Worm (Caenorhabditis elegans) whole organism, early embryonic: ENCODE data around the gene srz-10.

Experiments used
- B0310.2 ChIP-seq: sonication (generic microtip); optimal IDR thresholded peaks from 2 replicates; lab custom pipeline; 2016; ENCODE audit warnings: mild to moderate bottlenecking, missing genetic modification characterization, missing compliant biosample characterization
- F13C5.2 ChIP-seq: sonication (generic microtip); optimal IDR thresholded peaks from 2 replicates; lab custom pipeline; 2017; ENCODE audit warnings: mild to moderate bottlenecking, missing genetic modification characterization, inconsistent platforms, missing compliant biosample characterization
- aly-1 ChIP-seq: sonication (generic microtip); optimal IDR thresholded peaks from 2 replicates; lab custom pipeline; 2016; ENCODE audit warnings: missing genetic modification characterization, missing compliant biosample characterization
- ama-1 ChIP-seq: fragments of 150-350 bp; optimal IDR thresholded peaks from 2 replicates; lab custom pipeline; 2014
- ceh-13 ChIP-seq: fragments of 200-800 bp; sonication (Bioruptor generic); optimal IDR thresholded peaks from 2 replicates; lab custom pipeline; 2018; ENCODE audit warnings: mild to moderate bottlenecking, missing genetic modification characterization, missing compliant biosample characterization
- ceh-36 ChIP-seq: sonication (generic microtip); optimal IDR thresholded peaks from 2 replicates; lab custom pipeline; 2016; ENCODE audit warnings: missing genetic modification characterization, inconsistent platforms, missing compliant biosample characterization
- ets-7 ChIP-seq: sonication (generic microtip); optimal IDR thresholded peaks from 2 replicates; lab custom pipeline; 2016; ENCODE audit warnings: missing genotype, missing genetic modification characterization, missing compliant biosample characterization
- flt-1 ChIP-seq: fragments of 200-800 bp; sonication (Bioruptor generic); IDR thresholded peaks from 2 replicates; pipeline ENCODE4 v1.3.6; 2022; ENCODE audit warnings: missing genetic modification characterization, missing compliant biosample characterization
- hmbx-1 ChIP-seq: sonication (generic microtip); optimal IDR thresholded peaks from 2 replicates; lab custom pipeline; 2016; ENCODE audit warnings: mild to moderate bottlenecking, missing genetic modification characterization, missing compliant biosample characterization
- hmg-4 ChIP-seq: fragments of 200-800 bp; sonication (Bioruptor generic); optimal IDR thresholded peaks from 2 replicates; lab custom pipeline; 2018; ENCODE audit warnings: mild to moderate bottlenecking, missing genetic modification characterization, missing compliant biosample characterization
- hnd-1 ChIP-seq: sonication (generic microtip); optimal IDR thresholded peaks from 2 replicates; lab custom pipeline; 2016; ENCODE audit warnings: missing genetic modification characterization, missing compliant biosample characterization
- pes-1 ChIP-seq: fragments of 200-800 bp; sonication (Bioruptor generic); IDR thresholded peaks from 2 replicates; pipeline ENCODE4 v1.3.6; 2022; ENCODE audit warnings: missing genetic modification reagents, missing genetic modification characterization, missing compliant biosample characterization
- scrt-1 ChIP-seq: fragments of 200-800 bp; sonication (Bioruptor generic); IDR thresholded peaks from 2 replicates; pipeline ENCODE4 v1.3.6; 2022; ENCODE audit warnings: missing genetic modification characterization, missing compliant biosample characterization
- sea-1 ChIP-seq: fragments of 200-800 bp; sonication (Bioruptor generic); conservative IDR thresholded peaks from 2 replicates; pipeline ENCODE4 v1.3.6; 2022; ENCODE audit warnings: missing genetic modification characterization, missing compliant biosample characterization
- tbx-11 ChIP-seq: fragments of 200-800 bp; sonication (Bioruptor generic); IDR thresholded peaks from 2 replicates; pipeline ENCODE4 v1.3.6; 2022; ENCODE audit warnings: missing genetic modification characterization, missing compliant biosample characterization
- tbx-37 ChIP-seq: fragments of 200-800 bp; sonication (Bioruptor generic); conservative IDR thresholded peaks from 2 replicates; pipeline ENCODE4 v1.3.6; 2022; ENCODE audit warnings: missing genetic modification reagents, missing genetic modification characterization, missing compliant biosample characterization
- tra-4 ChIP-seq: sonication (generic microtip); optimal IDR thresholded peaks from 2 replicates; lab custom pipeline; 2017; ENCODE audit warnings: missing genetic modification characterization, missing compliant biosample characterization

srz-10 gene

DNA sequence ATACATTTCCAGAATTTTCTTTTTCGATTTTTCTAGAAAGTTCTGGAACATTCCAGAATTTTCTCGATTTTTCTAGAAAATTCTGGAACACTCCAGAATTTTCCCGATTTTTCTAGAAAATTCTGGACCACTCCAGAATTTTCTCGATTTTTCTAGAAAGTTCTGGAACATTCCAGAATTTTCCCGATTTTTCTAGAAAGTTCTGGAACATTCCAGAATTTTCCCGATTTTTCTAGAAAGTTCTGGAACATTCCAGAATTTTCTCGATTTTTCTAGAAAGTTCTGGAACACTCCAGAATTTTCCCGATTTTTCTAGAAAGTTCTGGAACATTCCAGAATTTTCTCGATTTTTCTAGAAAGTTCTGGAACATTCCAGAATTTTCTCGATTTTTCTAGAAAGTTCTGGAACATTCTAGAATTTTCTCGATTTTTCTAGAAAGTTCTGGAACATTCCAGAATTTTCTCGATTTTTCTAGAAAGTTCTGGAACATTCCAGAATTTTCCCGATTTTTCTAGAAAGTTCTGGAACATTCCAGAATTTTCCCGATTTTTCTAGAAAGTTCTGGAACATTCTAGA is 11.9 kb upstream of the srz-10 start:
- TF ChIP-seq pes-1 (GFP tag; lab: Robert Waterston, UW) (peak; percentile 64), flt-1 (peak; percentile 51; the same call in 1 of the 2 replicates)

DNA sequence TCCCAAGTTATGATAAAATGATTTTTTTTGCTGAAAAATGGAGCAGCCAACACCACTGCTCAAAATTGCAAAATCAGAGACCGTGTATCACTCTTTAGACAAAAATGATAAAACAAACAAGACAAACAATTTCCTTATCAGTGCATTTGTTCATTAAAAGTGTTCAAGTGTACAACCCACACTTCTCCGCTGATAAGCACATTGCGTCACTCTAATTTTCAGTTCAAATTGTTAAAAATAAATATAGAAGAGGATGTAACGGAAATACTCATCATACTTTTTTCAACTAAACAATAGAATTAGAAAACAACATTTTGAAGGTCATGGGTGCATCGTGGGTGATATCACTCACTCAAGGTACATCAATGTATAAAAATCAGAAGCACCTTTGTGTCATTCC is 9.7 kb upstream of the srz-10 start, which contains the start of gene nhr-291:
TSS of gene nhr-291 (plus strand) at position 324 of the 400 bp plus-strand sequence.
- no peak for TF ChIP-seq aly-1 (tag; lab: Kevin White, UChicago)
- TF ChIP-seq ama-1, result no peak
- TF ChIP-seq ets-7, result no peak
- no peak for TF ChIP-seq ceh-36 (tag; lab: Kevin White, UChicago)
- TF ChIP-seq scrt-1, result no peak
- no peak for TF ChIP-seq hmg-4 (GFP tag; lab: Kevin White, UChicago)
- TF ChIP-seq hnd-1 (tag; lab: Kevin White, UChicago), result no peak
- TF ChIP-seq F13C5.2 (tag; lab: Kevin White, UChicago), result no peak
- TF ChIP-seq tra-4 (tag; lab: Kevin White, UChicago), result no peak
- no peak for TF ChIP-seq B0310.2 (tag; lab: Kevin White, UChicago)
- no peak for TF ChIP-seq ceh-13

DNA sequence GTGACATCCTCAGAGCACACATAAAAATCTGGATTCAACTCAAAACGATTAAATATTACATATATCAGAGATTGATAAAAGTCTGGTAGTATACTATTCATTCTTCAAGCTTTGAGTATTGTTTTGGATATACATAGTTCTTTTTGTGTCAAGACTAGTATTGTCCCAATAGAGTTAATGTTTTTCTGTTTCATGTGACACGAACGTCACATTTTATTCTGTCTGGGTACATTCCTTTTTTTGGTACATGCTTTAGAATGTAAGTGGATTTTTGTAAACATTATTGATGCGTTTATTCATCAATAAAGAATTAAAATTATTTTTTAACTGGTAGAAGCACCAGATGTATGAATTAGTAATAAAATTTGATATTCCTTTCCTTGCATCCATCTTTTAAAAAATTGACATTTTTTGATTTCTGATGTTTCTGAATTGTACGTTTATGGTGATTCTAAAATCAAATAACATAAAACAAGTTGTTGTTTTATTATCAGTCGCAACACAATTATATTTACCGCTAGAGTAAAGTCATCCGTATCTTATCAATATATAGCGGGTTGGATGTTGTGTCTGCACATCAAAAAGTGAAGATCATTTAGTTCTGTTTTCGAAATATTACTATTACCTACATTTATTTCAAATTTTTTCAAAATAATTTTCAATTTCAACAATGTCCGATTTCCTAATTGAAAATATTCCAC is 7.1 kb upstream of the srz-10 start, which contains the start of the genes srt-22 and nhr-246:
TSS of gene srt-22 (minus strand) at position 101 of the 701 bp plus-strand sequence.
TSS of gene nhr-246 (plus strand) at position 651 of the 701 bp plus-strand sequence.
- TF ChIP-seq ama-1, result no peak
- no peak for TF ChIP-seq aly-1 (tag; lab: Kevin White, UChicago)
- TF ChIP-seq tbx-11 (GFP tag; lab: Robert Waterston, UW), result no peak
- no peak for TF ChIP-seq ceh-13
- no peak for TF ChIP-seq hmg-4 (GFP tag; lab: Kevin White, UChicago)
- no peak for TF ChIP-seq F13C5.2 (tag; lab: Kevin White, UChicago)
- TF ChIP-seq flt-1, result no peak

DNA sequence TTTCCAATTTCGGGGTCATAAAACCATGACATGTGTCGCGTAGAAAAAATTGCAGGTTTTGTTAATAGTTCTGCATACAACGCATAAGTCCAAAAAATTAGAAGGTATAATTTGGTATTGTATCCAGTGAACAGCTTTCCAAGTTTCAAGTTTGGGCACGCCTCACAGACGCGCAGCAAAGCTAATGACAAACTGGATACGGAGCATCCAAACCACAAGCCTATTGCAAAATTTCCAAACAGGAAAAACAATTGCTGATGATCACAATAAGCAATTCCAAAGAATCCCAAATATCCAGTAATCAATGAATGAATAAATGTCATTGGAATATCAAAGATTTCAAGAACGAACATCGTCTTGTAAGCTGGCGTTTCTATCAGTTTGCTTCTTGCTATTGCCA is 4.6 kb upstream of the srz-10 start:
- TF ChIP-seq sea-1 (no peak), aly-1 (tag; lab: Kevin White, UChicago) (no peak), ceh-13 (no peak), ceh-36 (tag; lab: Kevin White, UChicago) (no peak)

DNA sequence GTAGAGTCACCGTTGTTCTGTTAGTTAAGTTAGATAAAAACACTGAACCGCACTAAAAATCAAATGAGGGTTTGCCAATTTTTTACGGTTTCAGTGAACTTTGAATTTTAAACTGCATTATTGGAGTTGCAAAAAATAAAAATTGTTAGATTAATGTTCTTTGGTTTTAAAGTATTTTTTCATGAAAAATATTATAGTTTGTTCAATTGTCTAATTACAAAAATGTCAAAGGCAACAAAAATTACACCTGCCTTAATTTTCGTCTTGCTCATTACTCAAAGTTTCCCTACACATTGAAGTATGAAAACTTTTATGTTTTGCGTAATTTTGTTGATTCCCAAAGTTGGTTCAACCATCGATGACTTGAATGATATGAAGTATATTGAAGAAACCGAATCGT is 1.9 kb upstream of the srz-10 start, which contains the start of gene irld-62:
TSS of gene irld-62 (plus strand) at position 301 of the 400 bp plus-strand sequence.
- TF ChIP-seq scrt-1 (no peak), ceh-36 (tag; lab: Kevin White, UChicago) (no peak), ceh-13 (no peak), ama-1 (no peak), tbx-11 (GFP tag; lab: Robert Waterston, UW) (no peak), sea-1 (no peak), ets-7 (no peak), hmbx-1 (no peak), hmg-4 (GFP tag; lab: Kevin White, UChicago) (no peak), B0310.2 (tag; lab: Kevin White, UChicago) (no peak), pes-1 (GFP tag; lab: Robert Waterston, UW) (no peak)

DNA sequence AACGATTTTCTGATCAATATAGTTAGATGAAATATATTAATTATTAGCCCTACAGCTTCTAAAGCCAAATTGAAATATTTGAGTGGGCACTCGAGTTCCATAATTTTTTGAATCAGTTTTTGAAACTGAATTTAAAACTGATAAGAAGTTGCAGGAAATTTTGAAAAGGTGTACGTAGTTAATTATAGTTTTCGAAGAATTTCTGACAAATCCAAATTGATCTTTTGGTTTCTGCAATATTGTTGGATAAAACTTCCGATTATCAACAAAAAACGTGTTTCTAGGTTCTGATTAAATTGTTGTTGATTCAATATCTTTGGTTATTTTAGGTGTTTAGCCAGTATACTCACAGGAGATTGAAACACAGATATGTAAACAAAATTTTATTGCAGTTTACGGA is 2.2 kb downstream of the srz-10 start, which contains the start of gene T26H8.4:
TSS of gene T26H8.4 (minus strand) at position 101 of the 400 bp plus-strand sequence.
- TF ChIP-seq tra-4 (tag; lab: Kevin White, UChicago), result no peak
- TF ChIP-seq ets-7, result no peak
- TF ChIP-seq flt-1, result no peak
- TF ChIP-seq F13C5.2 (tag; lab: Kevin White, UChicago), result no peak
- TF ChIP-seq tbx-11 (GFP tag; lab: Robert Waterston, UW), result no peak

DNA sequence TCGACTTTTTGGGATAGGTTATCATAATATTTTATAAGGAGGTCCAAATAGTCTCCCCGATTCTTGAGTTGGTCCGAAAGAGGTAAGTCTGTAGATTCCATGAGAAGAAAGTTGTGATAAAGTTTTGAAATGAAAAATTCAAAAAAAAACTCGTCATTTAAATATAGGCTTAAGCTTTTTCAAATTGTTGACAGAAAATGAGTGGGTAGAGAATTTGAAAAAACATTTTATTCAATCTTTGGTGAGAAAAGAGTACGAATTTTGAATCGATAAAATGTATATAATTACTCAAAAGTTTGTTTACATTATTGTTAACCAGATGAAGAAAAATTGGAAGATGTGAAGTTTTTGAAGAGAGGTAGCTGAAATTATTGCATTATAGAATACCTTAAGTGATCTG is 3.4 kb downstream of the srz-10 start, which contains the start of gene T26H8.5:
TSS of gene T26H8.5 (minus strand) at position 101 of the 400 bp plus-strand sequence.
- no peak for TF ChIP-seq tra-4 (tag; lab: Kevin White, UChicago)

DNA sequence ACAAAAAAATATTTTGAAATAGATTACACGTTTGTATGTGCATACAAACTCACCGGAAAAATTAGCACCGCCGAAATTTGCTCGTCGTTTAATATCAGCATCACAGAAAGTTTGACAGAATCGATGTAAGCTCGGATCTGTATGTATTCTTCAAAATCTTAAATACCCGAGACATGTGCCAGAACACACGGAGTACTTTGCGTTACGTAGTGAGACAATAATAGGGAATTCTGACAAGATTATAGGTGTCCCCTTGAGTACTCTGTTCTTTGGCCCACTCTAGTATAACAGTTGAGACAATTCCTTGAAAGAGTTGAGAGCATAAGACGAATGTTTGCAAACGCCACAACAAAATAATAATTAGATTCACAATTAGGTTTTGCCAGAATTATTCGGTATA is 5.3 kb downstream of the srz-10 start, which contains the start of gene srx-48:
TSS of gene srx-48 (minus strand) at position 101 of the 400 bp plus-strand sequence.
- TF ChIP-seq tra-4 (tag; lab: Kevin White, UChicago), result no peak
- no peak for TF ChIP-seq hmg-4 (GFP tag; lab: Kevin White, UChicago)

DNA sequence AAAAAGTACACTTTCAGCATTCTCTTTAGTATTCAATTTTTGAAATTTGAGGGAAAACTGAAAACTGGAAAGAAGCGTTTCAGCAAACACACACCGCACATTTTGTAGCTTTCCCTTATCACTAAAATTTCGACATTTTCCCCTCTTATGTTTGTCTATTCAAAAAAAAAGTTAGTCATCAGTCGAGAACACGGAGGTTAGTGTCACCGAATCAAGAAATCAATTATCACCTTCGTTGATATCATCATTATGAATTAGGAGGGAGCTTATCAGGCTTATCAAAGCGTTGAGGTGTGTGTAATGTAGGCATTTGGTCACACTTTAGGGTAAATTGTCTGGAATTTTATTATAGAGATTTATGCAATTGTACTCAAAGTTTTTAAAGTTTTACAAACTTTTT is 10.3 kb downstream of the srz-10 start, which contains the start of gene cpr-3:
TSS of gene cpr-3 (minus strand) at position 104 of the 400 bp plus-strand sequence.
- TF ChIP-seq F13C5.2 (tag; lab: Kevin White, UChicago) (no peak), tbx-37 (GFP tag; lab: Robert Waterston, UW) (no peak)
